Worm (Caenorhabditis elegans) whole organism, young adult: ENCODE results near the gene sra-12.

ENCODE experiments used
- B0035.1 ChIP-seq: sonication (generic microtip); optimal IDR thresholded peaks from 2 replicates; lab custom pipeline; 2016; ENCODE audit warnings: missing genetic modification characterization, mild to moderate bottlenecking, missing compliant biosample characterization, missing genotype, missing genetic modification reagents
- B0261.1 ChIP-seq: sonication (generic microtip); optimal IDR thresholded peaks from 2 replicates; lab custom pipeline; 2016; ENCODE audit warnings: mild to moderate bottlenecking, missing genetic modification characterization, moderate library complexity, missing compliant biosample characterization
- F33H1.4 ChIP-seq: fragments of 200-800 bp; sonication (Bioruptor generic); IDR thresholded peaks from 2 replicates; pipeline ENCODE4 v1.3.6; 2022; ENCODE audit warnings: missing genetic modification reagents, missing genetic modification characterization, missing compliant biosample characterization
- F39B2.1 ChIP-seq: fragments of 200-800 bp; sonication (Bioruptor generic); IDR thresholded peaks from 2 replicates; pipeline ENCODE4 v1.3.6; 2022; ENCODE audit warnings: missing genetic modification reagents, missing genetic modification characterization, missing compliant biosample characterization
- F57C9.4 ChIP-seq: sonication (generic microtip); optimal IDR thresholded peaks from 2 replicates; lab custom pipeline; 2017; ENCODE audit warnings: mild to moderate bottlenecking, missing genetic modification characterization, missing compliant biosample characterization
- K11D2.4 ChIP-seq: fragments of 200-800 bp; sonication (Bioruptor generic); IDR thresholded peaks from 2 replicates; pipeline ENCODE4 v1.3.6; 2022; ENCODE audit warnings: missing genetic modification reagents, missing genetic modification characterization, missing compliant biosample characterization
- Y95B8A.8 ChIP-seq: fragments of 200-800 bp; sonication (Bioruptor generic); IDR thresholded peaks from 2 replicates; pipeline ENCODE4 v1.3.6; 2022; ENCODE audit warnings: missing genetic modification reagents, missing genetic modification characterization, missing compliant biosample characterization
- ZK185.1 ChIP-seq: sonication (generic microtip); optimal IDR thresholded peaks from 2 replicates; lab custom pipeline; 2016; ENCODE audit warnings: mild to moderate bottlenecking, missing genetic modification characterization, missing compliant biosample characterization; ENCODE audit not compliant: poor library complexity, severe bottlenecking
- ama-1 ChIP-seq, 3 experiments: fragments of 150-350 bp in 1 of 3; sonication (generic microtip) in 2 of 3; optimal IDR thresholded peaks; 2 replicates each; lab custom pipeline; 2014 to 2018; ENCODE audit warnings: missing biosample characterization in 2 of 3, missing genetic modification characterization in 2 of 3, missing genetic modification reagents in 2 of 3
- attf-3 ChIP-seq: fragments of 200-800 bp; sonication (Bioruptor generic); conservative IDR thresholded peaks from 2 replicates; pipeline ENCODE4 v1.3.6; 2022; ENCODE audit warnings: missing genetic modification reagents, missing genetic modification characterization, missing compliant biosample characterization
- bed-2 ChIP-seq: fragments of 200-800 bp; sonication (Bioruptor generic); IDR thresholded peaks from 2 replicates; pipeline ENCODE4 v1.3.6; 2022; ENCODE audit warnings: missing genetic modification reagents, missing genetic modification characterization, missing compliant biosample characterization
- cebp-2 ChIP-seq: fragments of 200-800 bp; sonication (Bioruptor generic); IDR thresholded peaks from 2 replicates; pipeline ENCODE4 v1.3.6; 2022; ENCODE audit warnings: missing genetic modification characterization, missing compliant biosample characterization
- ceh-40 ChIP-seq: fragments of 200-800 bp; sonication (Bioruptor generic); IDR thresholded peaks from 2 replicates; pipeline ENCODE4 v1.3.6; 2022; ENCODE audit warnings: missing genetic modification characterization, missing compliant biosample characterization
- ceh-91 ChIP-seq: fragments of 200-800 bp; sonication (Bioruptor generic); IDR thresholded peaks from 2 replicates; pipeline ENCODE4 v1.3.6; 2022; ENCODE audit warnings: missing genetic modification reagents, missing genetic modification characterization, missing compliant biosample characterization
- dpl-1 ChIP-seq: fragments of 150-350 bp; optimal IDR thresholded peaks from 2 replicates; lab custom pipeline; 2014; ENCODE audit warnings: missing biosample characterization, missing genetic modification reagents, missing genetic modification characterization
- efl-1 ChIP-seq: fragments of 150-350 bp; optimal IDR thresholded peaks from 2 replicates; lab custom pipeline; 2014; ENCODE audit warnings: missing biosample characterization, missing genetic modification reagents, missing genetic modification characterization
- egl-18 ChIP-seq: fragments of 200-800 bp; sonication (Bioruptor generic); IDR thresholded peaks from 2 replicates; pipeline ENCODE4 v1.3.6; 2022; ENCODE audit warnings: missing genetic modification reagents, missing genetic modification characterization, missing compliant biosample characterization
- ekl-4 ChIP-seq: fragments of 200-800 bp; sonication (Bioruptor generic); IDR thresholded peaks from 2 replicates; pipeline ENCODE4 v1.3.6; 2022; ENCODE audit warnings: missing genetic modification reagents, missing genetic modification characterization, missing compliant biosample characterization
- him-1 ChIP-seq: sonication (generic microtip); optimal IDR thresholded peaks from 2 replicates; lab custom pipeline; 2016; ENCODE audit warnings: missing genotype, missing genetic modification reagents, missing genetic modification characterization, missing compliant biosample characterization
- hmg-20 ChIP-seq: fragments of 200-800 bp; sonication (Bioruptor generic); IDR thresholded peaks from 2 replicates; pipeline ENCODE4 v1.3.6; 2022; ENCODE audit warnings: missing genetic modification reagents, missing genetic modification characterization, missing compliant biosample characterization
- lin-35 ChIP-seq, 3 experiments: fragments of 150-350 bp in 2 of 3; sonication (generic microtip) in 1 of 3; optimal IDR thresholded peaks; 2 replicates each; lab custom pipeline; 2014 to 2018; ENCODE audit warnings: missing biosample characterization in 3 of 3, missing genetic modification characterization in 3 of 3, missing genetic modification reagents in 3 of 3
- lin-40 ChIP-seq: sonication (generic microtip); optimal IDR thresholded peaks from 2 replicates; lab custom pipeline; 2016; ENCODE audit warnings: missing genetic modification characterization, mild to moderate bottlenecking, missing compliant biosample characterization, missing genotype, missing genetic modification reagents
- lin-54 ChIP-seq: fragments of 200-800 bp; sonication (Bioruptor generic); optimal IDR thresholded peaks from 2 replicates; lab custom pipeline; 2018; ENCODE audit warnings: mild to moderate bottlenecking, missing genetic modification characterization, missing compliant biosample characterization
- lsl-1 ChIP-seq: fragments of 200-800 bp; sonication (Bioruptor generic); optimal IDR thresholded peaks from 2 replicates; lab custom pipeline; 2018; ENCODE audit warnings: mild to moderate bottlenecking, missing genetic modification characterization, moderate library complexity, missing compliant biosample characterization
- madf-3 ChIP-seq: fragments of 200-800 bp; sonication (Bioruptor generic); IDR thresholded peaks from 2 replicates; pipeline ENCODE4 v1.3.6; 2022; ENCODE audit warnings: missing genetic modification reagents, missing genetic modification characterization, missing compliant biosample characterization
- madf-6 ChIP-seq: fragments of 200-800 bp; sonication (Bioruptor generic); IDR thresholded peaks from 2 replicates; pipeline ENCODE4 v1.3.6; 2022; ENCODE audit warnings: missing genetic modification reagents, missing genetic modification characterization, missing compliant biosample characterization
- madf-8 ChIP-seq: fragments of 200-800 bp; sonication (Bioruptor generic); conservative IDR thresholded peaks from 2 replicates; pipeline ENCODE4 v1.3.6; 2022; ENCODE audit warnings: missing genetic modification reagents, missing genetic modification characterization, missing compliant biosample characterization
- mcd-1 ChIP-seq: fragments of 200-800 bp; sonication (Bioruptor generic); IDR thresholded peaks from 2 replicates; pipeline ENCODE4 v1.3.6; 2022; ENCODE audit warnings: missing genetic modification reagents, missing genetic modification characterization, missing compliant biosample characterization
- nhr-80 ChIP-seq: sonication (generic microtip); optimal IDR thresholded peaks from 2 replicates; lab custom pipeline; 2016; ENCODE audit warnings: missing genetic modification characterization, missing compliant biosample characterization
- rcor-1 ChIP-seq: fragments of 200-800 bp; sonication (Bioruptor generic); IDR thresholded peaks from 2 replicates; pipeline ENCODE4 v1.3.6; 2022; ENCODE audit warnings: missing genetic modification reagents, missing genetic modification characterization, missing compliant biosample characterization
- rec-8 ChIP-seq, 2 experiments: sonication (generic microtip); optimal IDR thresholded peaks; 2 replicates each; lab custom pipeline; 2016; ENCODE audit warnings: mild to moderate bottlenecking in 2 of 2, missing genetic modification characterization in 2 of 2, missing genetic modification reagents in 2 of 2, missing genotype in 2 of 2, missing biosample characterization in 1 of 2, missing compliant biosample characterization in 1 of 2, moderate library complexity in 1 of 2
- repo-1 ChIP-seq: sonication (generic microtip); optimal IDR thresholded peaks from 2 replicates; lab custom pipeline; 2017; ENCODE audit warnings: mild to moderate bottlenecking, missing genetic modification characterization, missing compliant biosample characterization
- tlf-1 ChIP-seq: fragments of 200-800 bp; sonication (Bioruptor generic); optimal IDR thresholded peaks from 2 replicates; lab custom pipeline; 2018; ENCODE audit warnings: mild to moderate bottlenecking, missing genetic modification characterization, missing compliant biosample characterization
- xnd-1 ChIP-seq: sonication (generic microtip); optimal IDR thresholded peaks from 2 replicates; lab custom pipeline; 2016; ENCODE audit warnings: missing genotype, missing genetic modification reagents, missing genetic modification characterization, missing compliant biosample characterization
- ztf-26 ChIP-seq: sonication (generic microtip); optimal IDR thresholded peaks from 2 replicates; lab custom pipeline; 2017; ENCODE audit warnings: missing genetic modification characterization, missing compliant biosample characterization

The sra-12 gene

DNA sequence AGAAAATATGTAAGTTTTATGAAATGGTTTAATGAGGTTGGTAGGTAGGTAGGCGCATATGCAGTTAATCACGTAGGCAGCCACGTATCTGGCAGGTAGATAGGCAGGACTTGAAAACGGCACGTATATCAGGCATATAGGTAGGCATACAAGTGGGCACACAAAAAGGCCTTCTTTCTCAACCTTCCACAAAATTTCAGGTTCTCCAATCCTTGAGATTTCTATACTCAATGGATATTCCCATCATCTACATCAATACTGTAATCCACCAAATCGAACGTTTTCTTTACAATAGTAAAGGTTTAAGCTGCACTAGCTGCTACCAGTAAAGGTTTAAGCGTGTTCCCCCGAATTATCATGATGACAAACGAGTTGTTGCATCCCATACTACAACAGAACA, 28.0 kb upstream of the sra-12 start (continued):
- TF ChIP-seq lin-40 (tag; lab: Kevin White, UChicago) (no peak), ekl-4 (peak; percentile 53; the same call in 1 of the 2 replicates), mcd-1 (GFP tag; lab: Robert Waterston, UW) (no peak), xnd-1 (peak; percentile 19), him-1 (no peak), B0261.1 (tag; lab: Kevin White, UChicago) (no peak), K11D2.4 (no peak)

DNA sequence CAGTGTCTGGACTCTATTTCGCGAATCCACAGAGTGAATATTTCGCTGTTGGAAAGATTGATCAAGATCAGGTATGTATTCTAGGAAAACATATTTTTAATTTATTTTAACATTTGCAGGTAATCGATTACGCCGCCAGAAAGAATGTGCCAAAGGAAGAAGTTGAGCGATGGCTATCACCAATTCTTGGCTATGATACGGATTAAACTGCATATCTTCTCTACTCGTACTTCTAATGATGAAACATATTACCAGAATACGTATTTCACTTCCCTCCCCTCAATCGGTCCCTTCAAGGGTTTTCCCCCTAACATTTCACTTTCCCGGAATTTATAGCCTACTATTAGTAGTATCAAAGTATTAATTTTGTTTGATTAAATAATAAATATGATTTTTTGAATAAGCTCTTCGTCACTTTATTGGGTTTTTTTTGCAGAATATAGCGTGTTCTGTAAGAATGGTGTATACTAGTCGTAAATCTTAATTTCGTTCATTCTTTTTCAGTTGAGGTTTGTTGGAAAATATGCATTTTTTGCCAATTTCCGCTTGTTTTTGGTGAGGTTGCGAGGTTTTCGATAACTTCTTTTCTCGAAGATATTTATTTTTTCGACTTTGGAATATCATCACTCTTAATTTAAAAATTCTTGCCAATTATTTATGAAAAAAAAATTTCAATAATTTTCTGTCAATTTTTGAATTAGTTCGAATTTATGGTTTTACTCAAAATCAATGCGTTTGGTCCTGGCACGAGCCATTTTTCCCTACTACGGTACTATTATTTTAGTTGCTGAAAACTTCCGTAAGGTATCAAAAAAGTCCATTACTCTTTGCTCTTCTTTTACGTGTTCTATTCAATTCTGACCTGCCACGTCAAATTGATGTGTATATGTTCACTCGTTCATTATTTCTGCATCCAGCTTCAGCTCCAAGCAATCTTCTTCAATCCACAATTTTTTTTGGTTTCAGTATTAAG, 26.7 kb upstream of the sra-12 start:
- TF ChIP-seq him-1 (peak; percentile 22), madf-3 (GFP tag; lab: Robert Waterston, UW) (0 out of 2 replicates have a peak, but pooled peaks have one; percentile 57), ama-1 (optimal IDR thresholded peaks at IDR 0.05; lab: Kevin White, UChicago) (peak; percentile 28), ama-1 (GFP tag; optimal IDR thresholded peaks at IDR 0.05; lab: Kevin White, UChicago) (no peak), repo-1 (tag; lab: Kevin White, UChicago) (peak; percentile 6), egl-18 (GFP tag; lab: Robert Waterston, UW) (0 out of 2 replicates have a peak, but pooled peaks have one; percentile 64), K11D2.4 (peak; percentile 27; the same call in 1 of the 2 replicates), efl-1 (GFP tag; lab: Kevin White, UChicago) (no peak), ceh-40 (0 out of 2 replicates have a peak, but pooled peaks have one; percentile 15), ztf-26 (peak; percentile 11), cebp-2 (no peak), lin-54 (no peak)
- TF ChIP-seq, all 124 proteins: peak for 8

DNA sequence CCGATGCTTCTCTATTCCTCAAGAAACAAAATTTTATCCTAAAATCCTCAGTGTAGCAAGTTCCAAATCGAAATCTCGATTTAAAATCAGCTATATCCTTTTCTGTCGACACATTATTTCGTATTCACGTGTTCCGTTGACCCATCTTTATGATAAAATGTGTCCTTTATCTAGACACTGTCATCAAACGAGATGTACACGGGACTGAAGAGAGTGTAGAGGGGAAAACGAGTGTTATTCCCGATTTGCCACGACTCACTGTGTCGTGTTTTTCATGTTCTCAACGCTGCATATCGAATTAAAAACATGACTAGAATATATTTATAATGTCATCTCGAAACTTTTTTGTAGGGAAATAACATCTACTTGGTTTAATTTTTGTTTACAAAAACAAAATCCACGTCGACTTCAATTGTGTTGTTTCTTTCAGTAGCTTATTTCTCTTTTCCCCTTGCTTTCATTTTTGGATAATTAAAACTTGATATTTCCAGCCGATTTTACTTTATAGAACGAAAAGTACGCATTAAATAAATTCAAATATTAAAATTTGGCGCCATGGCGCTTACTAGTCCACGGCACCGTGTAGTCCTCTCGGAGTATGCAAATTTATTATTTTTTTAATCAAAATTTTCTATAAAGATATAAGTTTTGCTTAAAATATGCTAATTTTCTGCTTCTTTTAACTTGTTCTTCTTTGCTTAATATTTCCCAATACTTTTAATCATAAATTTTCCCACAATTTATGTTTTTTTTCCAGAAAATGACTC, 21.7 kb upstream of the sra-12 start, which contains the start of gene metr-1:
Gene metr-1 (plus strand): TSS at position 758 of the 767 bp plus-strand sequence.
- TF ChIP-seq dpl-1 (GFP tag; lab: Kevin White, UChicago) (peak; percentile 66), lin-54 (peak; percentile 68), lsl-1 (peak; percentile 41), hmg-20 (GFP tag; lab: Robert Waterston, UW) (peak; percentile 35; the same call in 1 of the 2 replicates), nhr-80 (peak; percentile 9), efl-1 (GFP tag; lab: Kevin White, UChicago) (peak; percentile 92), ekl-4 (peak; percentile 22; the same call in 1 of the 2 replicates), rec-8 (tag; optimal IDR thresholded peaks at IDR 0.05; lab: Kevin White, UChicago) (peak in 1 of 2 experiments; percentile 18), B0035.1 (tag; lab: Kevin White, UChicago) (no peak), bed-2 (GFP tag; lab: Robert Waterston, UW) (peak; percentile 59; the same call in 1 of the 2 replicates), ceh-91 (GFP tag; lab: Robert Waterston, UW) (peak; percentile 31; the same call in 1 of the 2 replicates), ama-1 (optimal IDR thresholded peaks at IDR 0.05; lab: Kevin White, UChicago) (peak; percentile 38), ama-1 (GFP tag; optimal IDR thresholded peaks at IDR 0.05; lab: Kevin White, UChicago) (no peak), lin-35 (GFP tag; optimal IDR thresholded peaks at IDR 0.05; lab: Kevin White, UChicago) (peak in 2 of 3 experiments; percentile 9 to 79), madf-6 (GFP tag; lab: Robert Waterston, UW) (peak; percentile 70), madf-8 (GFP tag; lab: Robert Waterston, UW) (0 out of 2 replicates have a peak, but pooled peaks have one; percentile 7), attf-3 (GFP tag; lab: Robert Waterston, UW) (no peak), xnd-1 (peak; percentile 27), Y95B8A.8 (GFP tag; lab: Robert Waterston, UW) (0 out of 2 replicates have a peak, but pooled peaks have one; percentile 42), rcor-1 (GFP tag; lab: Robert Waterston, UW) (no peak), F57C9.4 (tag; lab: Kevin White, UChicago) (no peak), F33H1.4 (GFP tag; lab: Robert Waterston, UW) (peak; percentile 53), tlf-1 (GFP tag; lab: Kevin White, UChicago) (no peak), ZK185.1 (peak; percentile 5), mcd-1 (GFP tag; lab: Robert Waterston, UW) (peak; percentile 49; the same call in 1 of the 2 replicates), F39B2.1 (GFP tag; lab: Robert Waterston, UW) (no peak)
- TF ChIP-seq, all 124 proteins: peak for 19
